Worm (Caenorhabditis elegans) whole organism, mixed stage, embryonic: ENCODE results near the gene pmp-4.

Experiments
- blmp-1 ChIP-seq: fragments of 150-350 bp; optimal IDR thresholded peaks from 2 replicates; lab custom pipeline; 2014; ENCODE audit warnings: missing biosample characterization, missing genetic modification characterization
- elt-3 ChIP-seq: fragments of 150-350 bp; optimal IDR thresholded peaks from 2 replicates; lab custom pipeline; 2014; ENCODE audit warnings: missing biosample characterization, missing genetic modification characterization
- lin-13 ChIP-seq: fragments of 150-350 bp; optimal IDR thresholded peaks from 2 replicates; lab custom pipeline; 2014; ENCODE audit warnings: missing biosample characterization, missing genetic modification characterization
- mab-5 ChIP-seq: fragments of 150-350 bp; optimal IDR thresholded peaks from 2 replicates; lab custom pipeline; 2014; ENCODE audit warnings: missing biosample characterization, missing genetic modification characterization
- nhr-237 ChIP-seq: fragments of 150-350 bp; optimal IDR thresholded peaks from 2 replicates; lab custom pipeline; 2014; ENCODE audit warnings: missing biosample characterization, missing genetic modification characterization
- pha-4 ChIP-seq: fragments of 150-350 bp; optimal IDR thresholded peaks from 2 replicates; lab custom pipeline; 2018; ENCODE audit warnings: missing biosample characterization, missing genetic modification reagents, missing genetic modification characterization
- snpc-4 ChIP-seq: fragments of 150-350 bp; optimal IDR thresholded peaks from 2 replicates; lab custom pipeline; 2014; ENCODE audit warnings: missing biosample characterization, missing genetic modification characterization
- ztf-11 ChIP-seq: fragments of 150-350 bp; optimal IDR thresholded peaks from 2 replicates; lab custom pipeline; 2014; ENCODE audit warnings: missing biosample characterization, missing genetic modification characterization

DNA sequence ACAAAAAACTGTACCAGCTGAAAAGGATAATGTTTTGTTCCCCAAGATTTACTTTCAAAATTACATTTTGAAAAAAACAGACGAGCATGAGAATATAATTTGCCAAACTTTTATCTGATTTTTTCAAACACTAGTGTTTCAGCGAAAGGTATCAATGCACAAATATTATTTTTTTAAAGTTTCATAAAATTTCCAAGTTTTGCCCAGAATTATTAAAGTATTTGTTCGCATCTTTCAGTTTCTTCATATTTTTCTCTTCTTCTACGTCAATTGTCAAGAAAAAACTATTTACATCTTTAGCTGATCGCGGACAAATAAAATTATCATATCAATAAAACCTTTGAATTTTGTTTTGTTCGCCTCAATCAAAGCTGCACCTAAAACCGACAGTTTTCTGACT lies 31.6 kb upstream of the pmp-4 start, which contains the start of gene C06A12.8:
- TF ChIP-seq nhr-237 (tag; lab: Kevin White, UChicago) (no peak), ztf-11 (tag; lab: Kevin White, UChicago) (no peak), snpc-4 (no peak), elt-3 (tag; lab: Kevin White, UChicago) (no peak), lin-13 (tag; lab: Kevin White, UChicago) (no peak), blmp-1 (no peak), mab-5 (no peak), pha-4 (tag; lab: Kevin White, UChicago) (no peak)
